Worm (Caenorhabditis elegans) whole organism, L2 larva: ENCODE results near the gene C35A5.5.

Experiments
- aly-2 ChIP-seq: fragments of 150-350 bp; optimal IDR thresholded peaks from 2 replicates; lab custom pipeline; 2014; ENCODE audit warnings: missing biosample characterization, missing genetic modification characterization
- lin-11 ChIP-seq: fragments of 150-350 bp; sonication (generic microtip); optimal IDR thresholded peaks from 2 replicates; lab custom pipeline; 2014; ENCODE audit warnings: missing biosample characterization, missing genetic modification characterization, inconsistent platforms, mixed read lengths
- unc-39 ChIP-seq: fragments of 150-350 bp; optimal IDR thresholded peaks from 2 replicates; lab custom pipeline; 2014; ENCODE audit warnings: missing biosample characterization, missing genetic modification characterization

DNA sequence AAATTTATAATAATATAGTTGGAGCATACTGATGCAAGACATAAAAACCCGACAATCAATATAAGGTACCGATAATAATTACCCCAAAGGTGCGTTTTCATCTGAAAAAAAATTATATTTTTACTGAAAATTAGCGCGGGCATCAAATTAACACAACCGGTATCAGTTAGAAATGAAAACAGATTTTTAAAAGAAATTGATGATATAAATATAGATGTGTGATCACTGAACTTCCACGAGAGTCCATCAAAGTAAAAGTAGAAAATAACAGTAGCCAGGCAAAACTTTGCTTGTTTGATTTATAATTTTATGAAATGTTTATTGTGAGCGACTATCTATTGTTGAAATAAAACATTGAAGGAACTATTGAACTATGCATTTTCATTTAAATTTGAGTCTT lies 4.4 kb upstream of the C35A5.5 start, which contains the start of gene C35A5.3:
- no peak for TF ChIP-seq unc-39 (tag; lab: Kevin White, UChicago)
- TF ChIP-seq aly-2 (tag; lab: Kevin White, UChicago), result no peak
- TF ChIP-seq lin-11, result no peak
